Fruit fly (Drosophila melanogaster) whole organism: ENCODE data around the gene skd.

Source experiments
- CG8478 ChIP-seq: fragments of >200 bp; optimal IDR thresholded peaks from 2 replicates; lab custom pipeline; 2018; ENCODE audit warnings: inconsistent platforms
- EcR ChIP-seq, 2 experiments: fragments of >200 bp; optimal IDR thresholded peaks; 2 replicates each; lab custom pipeline; 2017; ENCODE audit warnings: missing biosample characterization in 2 of 2, missing genetic modification characterization in 2 of 2, missing genetic modification reagents in 2 of 2
- pan ChIP-seq: fragments of >200 bp; optimal IDR thresholded peaks from 2 replicates; lab custom pipeline; 2017
- psq ChIP-seq: fragments of >200 bp; optimal IDR thresholded peaks from 2 replicates; lab custom pipeline; 2017
- usp ChIP-seq: fragments of >200 bp; optimal IDR thresholded peaks from 2 replicates; lab custom pipeline; 2017; ENCODE audit warnings: missing biosample characterization, missing genetic modification characterization, mixed read lengths

DNA sequence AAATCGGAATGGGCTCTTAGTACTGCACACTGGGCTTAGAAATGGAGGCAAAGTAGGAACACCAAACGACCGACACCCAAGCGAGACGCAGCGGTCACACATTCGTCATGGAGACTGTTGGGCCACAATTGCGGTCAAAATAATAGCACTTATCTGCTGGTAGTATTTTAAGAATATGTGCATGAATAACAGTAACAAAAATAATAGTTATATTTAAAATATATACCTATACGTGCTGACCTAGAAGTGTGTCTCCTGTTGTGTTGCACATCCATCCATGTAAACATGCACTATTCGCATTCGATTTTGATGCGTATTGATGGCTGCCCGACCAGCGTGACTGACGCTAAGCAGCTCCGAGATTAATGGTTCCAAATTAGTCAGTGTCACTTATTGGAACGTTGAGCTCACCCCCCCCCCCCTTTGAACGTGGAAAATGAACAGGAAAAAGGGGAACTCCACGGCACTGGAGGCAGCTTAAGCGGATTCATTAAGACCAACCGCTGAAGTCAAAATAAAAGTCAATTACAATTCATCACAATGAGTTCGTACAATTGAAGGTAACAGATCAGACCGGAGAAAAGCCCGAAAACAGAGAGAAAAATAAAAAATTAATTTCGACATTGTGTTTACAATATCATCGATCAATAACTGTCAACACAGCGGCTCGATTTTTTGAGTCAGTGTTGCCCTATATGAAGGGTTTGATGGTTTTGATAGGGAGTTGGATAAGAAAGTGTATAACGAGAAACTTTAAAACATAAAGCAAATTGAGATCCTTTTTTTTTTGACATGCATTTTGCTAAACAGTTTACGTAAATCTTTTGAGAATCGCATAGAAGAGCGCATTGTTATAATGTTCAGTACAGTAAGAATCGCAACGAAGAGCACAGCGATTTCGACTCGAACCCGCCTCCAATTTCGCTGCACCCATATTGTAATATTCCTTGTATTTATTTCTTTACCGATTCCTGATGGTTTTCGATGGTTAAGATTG lies 74.3 kb downstream of the skd start:
- TF ChIP-seq EcR (GFP tag; optimal IDR thresholded peaks at IDR 0.05; lab: Kevin White, UChicago) (no peak), pan (lab: Kevin White, UChicago) (no peak), psq (no peak), CG8478 (lab: Kevin White, UChicago) (no peak), usp (GFP tag; lab: Kevin White, UChicago) (no peak)
